Worm (Caenorhabditis elegans) whole organism, L4 larva: ENCODE results near the gene rpc-2.
A peak's percentile ranks its signal among the peaks of the same experiment; 100 is the strongest.

Experiments
- D1046.2 ChIP-seq: fragments of 200-800 bp; sonication (Bioruptor generic); IDR thresholded peaks from 2 replicates; pipeline ENCODE4 v1.3.6; 2022; ENCODE audit warnings: missing genetic modification characterization, missing compliant biosample characterization
- F10B5.3 ChIP-seq: sonication (generic microtip); optimal IDR thresholded peaks from 2 replicates; lab custom pipeline; 2016; ENCODE audit warnings: mild to moderate bottlenecking, missing genetic modification characterization, missing compliant biosample characterization
- F37D6.2 ChIP-seq: sonication (generic microtip); optimal IDR thresholded peaks from 2 replicates; lab custom pipeline; 2016; ENCODE audit warnings: mild to moderate bottlenecking, missing genetic modification characterization, missing compliant biosample characterization
- F44E2.7 ChIP-seq: fragments of 200-800 bp; sonication (Bioruptor generic); IDR thresholded peaks from 2 replicates; pipeline ENCODE4 v2.1.2; 2022; ENCODE audit warnings: missing genetic modification characterization, missing compliant biosample characterization
- R02D3.7 ChIP-seq: fragments of 150-350 bp; sonication (generic microtip); optimal IDR thresholded peaks from 3 replicates; lab custom pipeline; 2014; ENCODE audit warnings: missing biosample characterization, missing genetic modification characterization
- Y48G9A.11 ChIP-seq: fragments of 200-800 bp; sonication (Bioruptor generic); IDR thresholded peaks from 2 replicates; pipeline ENCODE4 v1.3.6; 2022; ENCODE audit warnings: missing genetic modification reagents, missing genetic modification characterization, missing compliant biosample characterization
- ZK546.5 ChIP-seq, 2 experiments: sonication (generic microtip); optimal IDR thresholded peaks; 2 replicates each; lab custom pipeline; 2017; ENCODE audit warnings: missing biosample characterization in 2 of 2, missing genetic modification characterization in 2 of 2
- ama-1 ChIP-seq: fragments of 150-350 bp; optimal IDR thresholded peaks from 2 replicates; lab custom pipeline; 2014; ENCODE audit warnings: inconsistent platforms, mixed read lengths
- arid-1 ChIP-seq: fragments of 200-800 bp; sonication (Bioruptor generic); conservative IDR thresholded peaks from 2 replicates; pipeline ENCODE4 v1.3.6; 2022; ENCODE audit warnings: missing genetic modification reagents, missing genetic modification characterization, missing compliant biosample characterization
- ces-1 ChIP-seq: fragments of 150-350 bp; sonication (generic microtip); optimal IDR thresholded peaks from 4 replicates; lab custom pipeline; 2014; ENCODE audit warnings: missing biosample characterization, missing genetic modification reagents, missing genetic modification characterization
- daf-16 ChIP-seq, 3 experiments: sonication (generic microtip); optimal IDR thresholded peaks; 2 replicates each; lab custom pipeline; 2016 to 2017; ENCODE audit warnings: missing genetic modification characterization in 3 of 3, missing genetic modification reagents in 3 of 3, mild to moderate bottlenecking in 2 of 3, missing compliant biosample characterization in 2 of 3, missing biosample characterization in 1 of 3, moderate library complexity in 1 of 3
- daf-8 ChIP-seq: fragments of 200-800 bp; sonication (Bioruptor generic); IDR thresholded peaks from 2 replicates; pipeline ENCODE4 v1.3.6; 2022; ENCODE audit warnings: missing genetic modification characterization, missing compliant biosample characterization
- dmd-6 ChIP-seq: fragments of 200-800 bp; sonication (Bioruptor generic); IDR thresholded peaks from 2 replicates; pipeline ENCODE4 v1.3.6; 2022; ENCODE audit warnings: missing genetic modification reagents, missing genetic modification characterization, missing compliant biosample characterization
- dmd-9 ChIP-seq: fragments of 200-800 bp; sonication (Bioruptor generic); IDR thresholded peaks from 2 replicates; pipeline ENCODE4 v1.3.6; 2022; ENCODE audit warnings: missing genetic modification reagents, missing genetic modification characterization, missing compliant biosample characterization
- dve-1 ChIP-seq: sonication (generic microtip); optimal IDR thresholded peaks from 2 replicates; lab custom pipeline; 2017; ENCODE audit warnings: antibody characterized with exemption, mild to moderate bottlenecking, missing genetic modification characterization, missing compliant biosample characterization; ENCODE audit not compliant: insufficient read depth
- fkh-10 ChIP-seq: fragments of 150-350 bp; optimal IDR thresholded peaks from 2 replicates; lab custom pipeline; 2014; ENCODE audit warnings: missing biosample characterization, missing genetic modification reagents, missing genetic modification characterization
- hlh-30 ChIP-seq: sonication (generic microtip); optimal IDR thresholded peaks from 2 replicates; lab custom pipeline; 2017; ENCODE audit warnings: antibody characterized with exemption, mild to moderate bottlenecking, missing genetic modification characterization, missing compliant biosample characterization; ENCODE audit not compliant: insufficient read depth
- lsy-2 ChIP-seq, 2 experiments: fragments of 150-350 bp in 1 of 2; sonication (generic microtip) in 1 of 2; optimal IDR thresholded peaks; 2 replicates each; lab custom pipeline; 2014 to 2017; ENCODE audit warnings: missing biosample characterization in 2 of 2, missing genetic modification characterization in 2 of 2
- mdl-1 ChIP-seq, 2 experiments: fragments of 150-350 bp in 1 of 2; sonication (generic microtip) in 1 of 2; optimal IDR thresholded peaks; 2 replicates each; lab custom pipeline; 2014 to 2017; ENCODE audit warnings: missing biosample characterization in 2 of 2, missing genetic modification characterization in 2 of 2
- mes-2 ChIP-seq: sonication (generic microtip); optimal IDR thresholded peaks from 2 replicates; lab custom pipeline; 2016; ENCODE audit warnings: missing genotype, mild to moderate bottlenecking, missing genetic modification characterization, missing compliant biosample characterization; ENCODE audit not compliant: poor library complexity, severe bottlenecking
- mxl-3 ChIP-seq: fragments of 200-800 bp; sonication (Bioruptor generic); optimal IDR thresholded peaks from 2 replicates; lab custom pipeline; 2018; ENCODE audit warnings: mild to moderate bottlenecking, missing genetic modification characterization, missing compliant biosample characterization
- nhr-10 ChIP-seq: fragments of 150-350 bp; optimal IDR thresholded peaks from 2 replicates; lab custom pipeline; 2014; ENCODE audit warnings: missing biosample characterization, missing genetic modification characterization
- nhr-102 ChIP-seq: sonication (generic microtip); optimal IDR thresholded peaks from 2 replicates; lab custom pipeline; 2016; ENCODE audit warnings: mild to moderate bottlenecking, missing genetic modification characterization, moderate library complexity, missing compliant biosample characterization
- nhr-25 ChIP-seq: sonication (generic microtip); optimal IDR thresholded peaks from 2 replicates; lab custom pipeline; 2017; ENCODE audit warnings: missing genetic modification characterization, mild to moderate bottlenecking, missing compliant biosample characterization, antibody characterized with exemption, moderate library complexity, borderline replicate concordance; ENCODE audit not compliant: insufficient read depth
- nhr-28 ChIP-seq: fragments of 150-350 bp; optimal IDR thresholded peaks from 2 replicates; lab custom pipeline; 2014; ENCODE audit warnings: missing biosample characterization, missing genetic modification characterization
- nhr-48 ChIP-seq: sonication (generic microtip); optimal IDR thresholded peaks from 2 replicates; lab custom pipeline; 2016; ENCODE audit warnings: mild to moderate bottlenecking, missing genetic modification characterization, missing compliant biosample characterization
- nhr-6 ChIP-seq: fragments of 150-350 bp; optimal IDR thresholded peaks from 2 replicates; lab custom pipeline; 2014; ENCODE audit warnings: missing biosample characterization, missing genetic modification characterization
- nhr-76 ChIP-seq: fragments of 150-350 bp; optimal IDR thresholded peaks from 2 replicates; lab custom pipeline; 2014; ENCODE audit warnings: missing biosample characterization, missing genetic modification characterization
- pqm-1 ChIP-seq: sonication (generic microtip); optimal IDR thresholded peaks from 2 replicates; lab custom pipeline; 2017; ENCODE audit warnings: missing biosample characterization, missing genetic modification characterization
- rbr-2 ChIP-seq: sonication (generic microtip); optimal IDR thresholded peaks from 2 replicates; lab custom pipeline; 2016; ENCODE audit warnings: missing genotype, missing genetic modification characterization, missing compliant biosample characterization
- saeg-2 ChIP-seq: fragments of 200-800 bp; sonication (Bioruptor generic); IDR thresholded peaks from 2 replicates; pipeline ENCODE4 v1.3.6; 2022; ENCODE audit warnings: missing genetic modification reagents, missing genetic modification characterization, missing compliant biosample characterization
- set-16 ChIP-seq: fragments of 200-800 bp; sonication (Bioruptor generic); IDR thresholded peaks from 2 replicates; pipeline ENCODE4 v1.3.6; 2022; ENCODE audit warnings: missing genetic modification reagents, missing genetic modification characterization, missing compliant biosample characterization
- tag-97 ChIP-seq: fragments of 200-800 bp; sonication (Bioruptor generic); IDR thresholded peaks from 2 replicates; pipeline ENCODE4 v1.3.6; 2022; ENCODE audit warnings: missing genetic modification characterization, missing compliant biosample characterization
- zfp-3 ChIP-seq: fragments of 200-800 bp; sonication (Bioruptor generic); conservative IDR thresholded peaks from 2 replicates; pipeline ENCODE4 v1.3.6; 2022; ENCODE audit warnings: missing genetic modification reagents, missing genetic modification characterization, missing compliant biosample characterization
- zip-11 ChIP-seq: fragments of 200-800 bp; sonication (Bioruptor generic); IDR thresholded peaks from 2 replicates; pipeline ENCODE4 v1.3.6; 2022; ENCODE audit warnings: missing genetic modification characterization, missing compliant biosample characterization

Gene rpc-2

DNA sequence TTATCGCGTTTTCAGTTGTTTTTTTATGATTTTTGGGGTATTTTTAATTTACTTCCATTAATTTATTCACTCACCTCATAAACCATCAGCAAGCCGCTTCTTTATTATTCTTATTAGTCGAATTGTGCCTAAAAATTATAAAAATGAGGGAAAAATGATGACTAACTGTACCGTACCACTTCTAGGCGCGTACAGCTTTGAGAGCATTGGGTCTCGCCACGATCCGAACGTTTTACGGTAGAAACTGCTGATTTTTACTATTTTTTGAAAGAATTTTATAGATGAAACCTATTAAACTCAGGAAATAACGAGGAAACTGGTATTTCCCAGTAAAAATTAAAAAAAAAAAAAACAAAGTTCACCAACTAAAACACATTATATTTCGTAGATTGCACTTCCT is 14.1 kb upstream of the rpc-2 start, which contains the start of gene D1044.6:
Gene D1044.6 (minus strand): TSS at position 128 of the 400 bp plus-strand sequence.
- TF ChIP-seq nhr-28 (no peak), F10B5.3 (tag; lab: Kevin White, UChicago) (no peak)

ce11 chrIII:5543727-5544345 is 13.3 kb upstream of the rpc-2 start, which contains the start of gene D1044.1:
TSS of gene D1044.1 (plus strand) at chrIII:5544295.
- TF ChIP-seq Y48G9A.11 (GFP tag; lab: Robert Waterston, UW) = 0 out of 2 replicates have a peak, but pooled peaks have one; percentile 51
- TF ChIP-seq nhr-10 = no peak

DNA sequence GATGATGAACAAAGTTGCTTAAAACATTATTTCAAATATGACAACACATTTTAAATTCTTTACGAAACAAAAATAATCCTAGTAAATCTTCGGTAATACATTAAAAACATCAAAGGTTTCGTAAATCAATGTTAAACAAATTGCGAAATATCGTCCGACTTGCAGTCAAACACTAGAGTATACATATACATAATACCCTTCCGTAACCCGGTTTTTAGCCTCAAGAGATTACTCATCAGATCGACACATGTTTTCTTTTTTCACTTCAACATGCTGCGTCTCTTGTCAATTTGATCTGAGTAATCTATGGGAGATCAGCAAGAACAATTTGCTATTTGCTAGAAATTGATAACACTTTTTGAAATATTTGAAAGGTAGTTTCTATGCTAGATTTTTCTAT is 10.9 kb upstream of the rpc-2 start:
- TF ChIP-seq nhr-48 (tag; lab: Kevin White, UChicago) (peak; percentile 19), nhr-102 (tag; lab: Kevin White, UChicago) (no peak), daf-8 (no peak), zip-11 (no peak), dve-1 (tag; lab: Kevin White, UChicago) (peak; percentile 38), ZK546.5 (tag; optimal IDR thresholded peaks at IDR 0.05; lab: Kevin White, UChicago) (no peak), mdl-1 (tag; optimal IDR thresholded peaks at IDR 0.05; lab: Kevin White, UChicago) (peak in 1 of 2 experiments; percentile 51), F44E2.7 (no peak), lsy-2 (tag; optimal IDR thresholded peaks at IDR 0.05; lab: Kevin White, UChicago) (no peak), F37D6.2 (no peak), saeg-2 (GFP tag; lab: Robert Waterston, UW) (no peak), nhr-25 (tag; lab: Kevin White, UChicago) (no peak), rbr-2 (tag; lab: Kevin White, UChicago) (no peak), hlh-30 (peak; percentile 2), arid-1 (GFP tag; lab: Robert Waterston, UW) (no peak), ama-1 (no peak), fkh-10 (GFP tag; lab: Kevin White, UChicago) (no peak), ces-1 (GFP tag; lab: Kevin White, UChicago) (no peak), nhr-28 (peak; percentile 49), dmd-9 (GFP tag; lab: Robert Waterston, UW) (no peak), mes-2 (tag; lab: Kevin White, UChicago) (peak; percentile 14), nhr-6 (no peak), set-16 (GFP tag; lab: Robert Waterston, UW) (no peak)

DNA sequence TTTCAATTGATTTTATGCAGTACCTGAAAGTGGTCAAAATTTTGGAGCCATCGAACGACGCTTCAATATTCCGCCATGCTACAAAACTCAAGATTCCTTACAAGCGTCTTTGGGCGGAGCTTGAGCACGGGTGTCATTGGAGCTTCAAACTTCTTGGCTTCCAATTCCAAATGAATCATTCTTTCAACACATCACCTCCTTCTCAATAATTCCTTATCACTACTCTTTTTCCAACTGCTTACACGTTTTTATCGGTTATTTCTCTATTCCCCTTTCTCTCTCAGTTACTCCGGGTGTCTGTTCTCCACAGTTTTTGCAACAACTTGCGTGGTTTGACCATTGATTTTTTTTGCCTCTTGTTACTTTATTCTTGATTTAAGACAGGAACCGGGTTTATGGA is 10.4 kb upstream of the rpc-2 start, which contains the start of gene F09F7.5:
Gene F09F7.5 (plus strand): TSS at position 258 of the 400 bp plus-strand sequence.
- TF ChIP-seq ZK546.5 (tag; optimal IDR thresholded peaks at IDR 0.05; lab: Kevin White, UChicago) (no peak), nhr-76 (tag; lab: Kevin White, UChicago) (no peak), dmd-6 (GFP tag; lab: Robert Waterston, UW) (peak; percentile 55), daf-16 (GFP tag; optimal IDR thresholded peaks at IDR 0.05; lab: Kevin White, UChicago) (no peak), daf-16 (tag; optimal IDR thresholded peaks at IDR 0.05; lab: Kevin White, UChicago) (peak; percentile 30), mxl-3 (peak; percentile 31), zfp-3 (GFP tag; lab: Robert Waterston, UW) (no peak), fkh-10 (GFP tag; lab: Kevin White, UChicago) (no peak), pqm-1 (tag; lab: Kevin White, UChicago) (peak; percentile 70), tag-97 (GFP tag; lab: Robert Waterston, UW) (no peak), D1046.2 (GFP tag; lab: Robert Waterston, UW) (no peak), R02D3.7 (tag; lab: Kevin White, UChicago) (no peak)
